Fruit fly (Drosophila melanogaster): ENCODE data around the gene Ugt302K1.
A peak's percentile ranks its signal among the peaks of the same experiment; 100 is the strongest.

Gene Ugt302K1

dm6 chr3R:11178300-11178699, 24.7 kb upstream of the Ugt302K1 start (continued):
- TF ChIP-seq corto (GFP tag; optimal IDR thresholded peaks at IDR 0.05) (no peak), CG18619 (GFP tag; optimal IDR thresholded peaks at IDR 0.05) (no peak), CG31388 (GFP tag; optimal IDR thresholded peaks at IDR 0.05) (no peak), bbx (GFP tag; IDR thresholded peaks at IDR 0.05; ENCODE audit: partially characterized antibody) (no peak), tgo (GFP tag; IDR thresholded peaks at IDR 0.05) (no peak), inv (GFP tag; IDR thresholded peaks at IDR 0.05; ENCODE audit: partially characterized antibody) (no peak), hth (optimal IDR thresholded peaks at IDR 0.05) (no peak), org-1 (GFP tag; optimal IDR thresholded peaks at IDR 0.05) (no peak), CG6791 (GFP tag; IDR thresholded peaks at IDR 0.05; ENCODE audit: partially characterized antibody) (no peak), Fer2 (tag; optimal IDR thresholded peaks at IDR 0.05) (no peak), Gug (GFP tag; IDR thresholded peaks at IDR 0.05) (no peak), sens (GFP tag) (peak; percentile 60), mld (GFP tag; IDR thresholded peaks at IDR 0.05; ENCODE audit: partially characterized antibody) (no peak), sd (tag; optimal IDR thresholded peaks at IDR 0.05) (no peak), Dref (GFP tag; IDR thresholded peaks at IDR 0.05) (no peak), Gsc (GFP tag; IDR thresholded peaks at IDR 0.05) (no peak), crc (GFP tag; optimal IDR thresholded peaks at IDR 0.05) (no peak), Max (GFP tag; optimal IDR thresholded peaks at IDR 0.05) (no peak), chn (GFP tag; optimal IDR thresholded peaks at IDR 0.05) (no peak), chif (GFP tag; optimal IDR thresholded peaks at IDR 0.05) (no peak), gcm (GFP tag; optimal IDR thresholded peaks at IDR 0.05) (no peak), rib (GFP tag; IDR thresholded peaks at IDR 0.05) (no peak), Rx (GFP tag; IDR thresholded peaks at IDR 0.05) (no peak), esg (GFP tag; conservative IDR thresholded peaks at IDR 0.05) (no peak), H2.0 (GFP tag; IDR thresholded peaks at IDR 0.05) (no peak), Elba2 (GFP tag; optimal IDR thresholded peaks at IDR 0.05) (no peak), vvl (GFP tag; IDR thresholded peaks at IDR 0.05) (no peak; the same call in 1 of the 2 replicates), CG11560 (tag; IDR thresholded peaks at IDR 0.05) (no peak), ro (GFP tag; IDR thresholded peaks at IDR 0.05) (no peak), CG17912 (GFP tag; optimal IDR thresholded peaks at IDR 0.05) (no peak), lbe (GFP tag; optimal IDR thresholded peaks at IDR 0.05) (no peak), fd102C (GFP tag; optimal IDR thresholded peaks at IDR 0.05) (no peak), Adf1 (GFP tag; IDR thresholded peaks at IDR 0.05) (no peak), CG6654 (GFP tag; optimal IDR thresholded peaks at IDR 0.05) (no peak), cg (GFP tag; optimal IDR thresholded peaks at IDR 0.05) (no peak), fru (optimal IDR thresholded peaks at IDR 0.05) (no peak), zen (tag; optimal IDR thresholded peaks at IDR 0.05) (no peak), wdn (GFP tag; IDR thresholded peaks at IDR 0.05) (no peak), CG3726 (GFP tag; IDR thresholded peaks at IDR 0.05) (no peak), gfzf (GFP tag; optimal IDR thresholded peaks at IDR 0.05) (no peak), slbo (GFP tag; IDR thresholded peaks at IDR 0.05) (no peak), ci (GFP tag; IDR thresholded peaks at IDR 0.05) (0 out of 3 replicates have a peak, but pooled peaks have one; percentile 14), Meics (GFP tag; optimal IDR thresholded peaks at IDR 0.05) (peak; percentile 90), kay (GFP tag; optimal IDR thresholded peaks at IDR 0.05) (no peak), CG6272 (GFP tag; IDR thresholded peaks at IDR 0.05) (no peak), CG4707 (GFP tag; optimal IDR thresholded peaks at IDR 0.05) (no peak), abd-A (tag; optimal IDR thresholded peaks at IDR 0.05) (no peak), CG10321 (GFP tag; IDR thresholded peaks at IDR 0.05) (no peak), yki (optimal IDR thresholded peaks at IDR 0.05) (no peak), CG15514 (GFP tag; optimal IDR thresholded peaks at IDR 0.05) (peak; percentile 21), Pdp1 (GFP tag; optimal IDR thresholded peaks at IDR 0.05) (no peak), NC2α (GFP tag; optimal IDR thresholded peaks at IDR 0.05) (no peak), Poxn (GFP tag; IDR thresholded peaks at IDR 0.05) (no peak), Drgx (GFP tag; IDR thresholded peaks at IDR 0.05) (no peak)
